Worm (Caenorhabditis elegans) whole organism, L1 larva: ENCODE measurements around the gene ugt-10.

ENCODE experiments used
- C16A3.4 ChIP-seq: fragments of 150-350 bp; optimal IDR thresholded peaks from 2 replicates; lab custom pipeline; 2014; ENCODE audit warnings: missing biosample characterization, missing genetic modification characterization
- nhr-12 ChIP-seq: sonication (generic microtip); optimal IDR thresholded peaks from 2 replicates; lab custom pipeline; 2017; ENCODE audit warnings: missing biosample characterization, missing genetic modification characterization
- pag-3 ChIP-seq: sonication (generic microtip); optimal IDR thresholded peaks from 2 replicates; lab custom pipeline; 2017; ENCODE audit warnings: missing genetic modification characterization, mild to moderate bottlenecking, missing compliant biosample characterization, antibody characterized with exemption, borderline replicate concordance; ENCODE audit not compliant: insufficient read depth

DNA sequence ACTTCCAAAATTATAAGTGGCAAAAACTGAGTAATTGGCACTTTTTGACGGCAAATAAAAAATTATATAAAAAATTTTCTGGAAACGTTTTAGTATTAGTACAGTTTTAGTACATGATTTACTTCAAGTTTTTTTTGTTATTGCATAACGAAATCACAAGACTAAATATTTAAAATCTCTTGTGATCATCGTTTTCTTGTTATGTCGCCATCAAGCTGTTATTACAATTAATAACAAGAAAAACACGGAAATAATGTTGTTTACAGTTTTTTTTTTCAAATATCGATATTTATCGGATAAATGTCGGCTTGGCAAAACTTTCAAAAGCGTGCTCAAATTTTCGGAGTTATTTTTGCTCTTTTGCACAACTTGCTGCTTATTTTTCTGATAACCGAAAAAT, 48.7 kb upstream of the ugt-10 start, which contains the start of gene str-209:
- no peak for TF ChIP-seq nhr-12 (tag; lab: Kevin White, UChicago)
- no peak for TF ChIP-seq pag-3
- no peak for TF ChIP-seq C16A3.4 (tag; lab: Kevin White, UChicago)
